Worm (Caenorhabditis elegans) whole organism, L2 larva: ENCODE measurements around the gene bath-5.
A peak's percentile ranks its signal among the peaks of the same experiment; 100 is the strongest.
"Not testable (repeated sequence)": the region's sequence is repeated elsewhere in the genome, so short reads cannot be mapped to it uniquely, and the experiment has no call there.

ENCODE experiments used
- F13H6.1 ChIP-seq: sonication (generic microtip); optimal IDR thresholded peaks from 2 replicates; lab custom pipeline; 2016; ENCODE audit warnings: missing genetic modification characterization, missing compliant biosample characterization
- R02D3.7 ChIP-seq: fragments of 150-350 bp; optimal IDR thresholded peaks from 2 replicates; lab custom pipeline; 2014; ENCODE audit warnings: missing biosample characterization, missing genetic modification characterization
- Y55F3AM.14 ChIP-seq: fragments of 200-800 bp; sonication (Bioruptor generic); optimal IDR thresholded peaks from 2 replicates; lab custom pipeline; 2018; ENCODE audit warnings: mild to moderate bottlenecking, missing genetic modification characterization, missing compliant biosample characterization
- ZK546.5 ChIP-seq: sonication (generic microtip); optimal IDR thresholded peaks from 2 replicates; lab custom pipeline; 2017; ENCODE audit warnings: missing biosample characterization, missing genetic modification characterization
- aly-2 ChIP-seq: fragments of 150-350 bp; optimal IDR thresholded peaks from 2 replicates; lab custom pipeline; 2014; ENCODE audit warnings: missing biosample characterization, missing genetic modification characterization
- blmp-1 ChIP-seq: sonication (generic microtip); optimal IDR thresholded peaks from 2 replicates; lab custom pipeline; 2017; ENCODE audit warnings: missing genetic modification characterization, mild to moderate bottlenecking, missing compliant biosample characterization, antibody characterized with exemption, moderate library complexity; ENCODE audit not compliant: insufficient read depth
- dmd-4 ChIP-seq: sonication (generic microtip); optimal IDR thresholded peaks from 2 replicates; lab custom pipeline; 2017; ENCODE audit warnings: missing biosample characterization, missing genetic modification characterization
- elt-3 ChIP-seq: sonication (generic microtip); optimal IDR thresholded peaks from 2 replicates; lab custom pipeline; 2017; ENCODE audit warnings: missing biosample characterization, missing genetic modification characterization
- fos-1 ChIP-seq: fragments of 150-350 bp; optimal IDR thresholded peaks from 2 replicates; lab custom pipeline; 2014; ENCODE audit warnings: missing biosample characterization, missing genetic modification characterization
- gmeb-1 ChIP-seq: fragments of 150-350 bp; optimal IDR thresholded peaks from 2 replicates; lab custom pipeline; 2014; ENCODE audit warnings: missing biosample characterization, missing genetic modification characterization
- lin-11 ChIP-seq: fragments of 150-350 bp; sonication (generic microtip); optimal IDR thresholded peaks from 2 replicates; lab custom pipeline; 2014; ENCODE audit warnings: missing biosample characterization, missing genetic modification characterization, inconsistent platforms, mixed read lengths
- lin-39 ChIP-seq: fragments of 150-350 bp; optimal IDR thresholded peaks from 2 replicates; lab custom pipeline; 2014; ENCODE audit warnings: missing biosample characterization, missing genetic modification reagents, missing genetic modification characterization
- lsy-2 ChIP-seq, 2 experiments: fragments of 150-350 bp in 1 of 2; sonication (generic microtip) in 1 of 2; optimal IDR thresholded peaks; 2 replicates each; lab custom pipeline; 2014 to 2017; ENCODE audit warnings: missing biosample characterization in 2 of 2, missing genetic modification characterization in 2 of 2
- mbf-1 ChIP-seq: sonication (generic microtip); optimal IDR thresholded peaks from 2 replicates; lab custom pipeline; 2017; ENCODE audit warnings: missing biosample characterization, missing genetic modification characterization
- nhr-10 ChIP-seq: sonication (generic microtip); optimal IDR thresholded peaks from 2 replicates; lab custom pipeline; 2017; ENCODE audit warnings: missing biosample characterization, missing genetic modification characterization
- nhr-11 ChIP-seq: fragments of 150-350 bp; optimal IDR thresholded peaks from 2 replicates; lab custom pipeline; 2014; ENCODE audit warnings: missing biosample characterization, missing genetic modification characterization
- nhr-21 ChIP-seq: fragments of 150-350 bp; optimal IDR thresholded peaks from 2 replicates; lab custom pipeline; 2014; ENCODE audit warnings: missing biosample characterization, missing genetic modification characterization
- nhr-23 ChIP-seq: fragments of 150-350 bp; optimal IDR thresholded peaks from 2 replicates; lab custom pipeline; 2014; ENCODE audit warnings: missing biosample characterization, missing genetic modification reagents, missing genetic modification characterization
- nhr-6 ChIP-seq: fragments of 150-350 bp; optimal IDR thresholded peaks from 2 replicates; lab custom pipeline; 2014; ENCODE audit warnings: missing biosample characterization, missing genetic modification characterization
- sem-4 ChIP-seq: fragments of 150-350 bp; optimal IDR thresholded peaks from 2 replicates; lab custom pipeline; 2014; ENCODE audit warnings: missing biosample characterization, missing genetic modification reagents, missing genetic modification characterization
- skn-1 ChIP-seq: sonication (generic microtip); optimal IDR thresholded peaks from 2 replicates; lab custom pipeline; 2017; ENCODE audit warnings: missing biosample characterization, missing genetic modification characterization
- sma-3 ChIP-seq: sonication (generic microtip); optimal IDR thresholded peaks from 2 replicates; lab custom pipeline; 2016; ENCODE audit warnings: missing genetic modification reagents, missing genetic modification characterization, missing compliant biosample characterization
- sma-9 ChIP-seq, 2 experiments: fragments of 150-350 bp in 1 of 2; sonication (generic microtip) in 1 of 2; optimal IDR thresholded peaks; 2 replicates each; lab custom pipeline; 2014 to 2016; ENCODE audit warnings: missing genetic modification characterization in 2 of 2, mild to moderate bottlenecking in 1 of 2, missing biosample characterization in 1 of 2, missing compliant biosample characterization in 1 of 2, missing genetic modification reagents in 1 of 2, moderate library complexity in 1 of 2
- snpc-4 ChIP-seq: fragments of 150-350 bp; optimal IDR thresholded peaks from 2 replicates; lab custom pipeline; 2014; ENCODE audit warnings: missing biosample characterization, missing genetic modification characterization
- unc-39 ChIP-seq: fragments of 150-350 bp; optimal IDR thresholded peaks from 2 replicates; lab custom pipeline; 2014; ENCODE audit warnings: missing biosample characterization, missing genetic modification characterization
- unc-62 ChIP-seq: fragments of 150-350 bp; optimal IDR thresholded peaks from 2 replicates; lab custom pipeline; 2014; ENCODE audit warnings: missing biosample characterization, missing genetic modification reagents, missing genetic modification characterization
- zag-1 ChIP-seq: fragments of 150-350 bp; optimal IDR thresholded peaks from 2 replicates; lab custom pipeline; 2014; ENCODE audit warnings: missing biosample characterization, missing genetic modification characterization
- ztf-1 ChIP-seq: fragments of 200-800 bp; sonication (Bioruptor generic); conservative IDR thresholded peaks from 2 replicates; pipeline ENCODE4 v1.3.6; 2022; ENCODE audit warnings: missing genetic modification characterization, missing compliant biosample characterization

bath-5 gene

ce11 chrII:2058985-2059384 is 27.2 kb upstream of the bath-5 start, which contains the start of gene F07E5.5 (continued):
- no peak for TF ChIP-seq sem-4 (tag; lab: Kevin White, UChicago)
- no peak for TF ChIP-seq unc-62 (GFP tag; lab: Kevin White, UChicago)
- peak; percentile 54 for TF ChIP-seq F13H6.1 (tag; lab: Kevin White, UChicago)
- no peak for TF ChIP-seq snpc-4 (tag; lab: Kevin White, UChicago)
- no peak for TF ChIP-seq ZK546.5 (tag; lab: Kevin White, UChicago)
- no peak for TF ChIP-seq sma-9 (GFP tag; optimal IDR thresholded peaks at IDR 0.05; lab: Kevin White, UChicago)
- TF ChIP-seq sma-9 (tag; optimal IDR thresholded peaks at IDR 0.05; lab: Kevin White, UChicago), result no peak
- no peak for TF ChIP-seq zag-1
- peak; percentile 30 for TF ChIP-seq lin-11
- TF ChIP-seq sma-3, result peak; percentile 37
- TF ChIP-seq nhr-23 (tag; lab: Kevin White, UChicago), result no peak
- no peak for TF ChIP-seq unc-39 (tag; lab: Kevin White, UChicago)
- TF ChIP-seq Y55F3AM.14 (GFP tag; lab: Kevin White, UChicago), result no peak

ce11 chrII:2051372-2051771 is 19.6 kb upstream of the bath-5 start, which contains the start of gene fbxb-35:
fbxb-35 (plus strand) TSS chrII:2051672.
- TF ChIP-seq gmeb-1 (tag; lab: Kevin White, UChicago) (no peak), fos-1 (tag; lab: Kevin White, UChicago) (no peak), unc-39 (tag; lab: Kevin White, UChicago) (no peak), elt-3 (tag; lab: Kevin White, UChicago) (no peak)

- TF ChIP-seq nhr-10, gmeb-1, aly-2 (tag; lab: Kevin White, UChicago): not testable (repeated sequence)
Observed at ce11 chrII:2046556-2046955, 14.8 kb upstream of the bath-5 start, which contains the start of gene math-1. math-1 (minus strand) TSS chrII:2046656.

DNA sequence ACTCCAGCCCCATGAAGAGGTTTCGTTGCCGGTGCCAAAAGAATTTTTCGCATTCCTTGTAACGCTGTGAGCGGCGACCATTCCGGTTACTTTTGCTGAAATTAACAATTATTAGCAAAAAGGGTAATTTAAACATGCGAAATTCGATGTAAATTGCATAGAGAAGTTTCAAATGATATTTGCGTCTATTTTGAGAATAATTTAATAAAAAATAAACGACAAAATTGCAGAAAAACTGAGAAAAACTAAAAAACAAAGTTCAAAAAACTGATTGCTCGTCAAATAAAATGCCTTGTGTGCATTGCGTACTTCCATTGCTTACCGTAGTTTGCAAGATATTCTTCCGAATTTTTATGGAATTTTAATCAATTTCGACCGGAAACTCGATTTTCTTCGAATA is 13.8 kb upstream of the bath-5 start, which contains the start of gene bath-24:
Gene bath-24, minus strand, starts transcription at position 101 of the 400 bp plus-strand sequence.
- TF ChIP-seq fos-1 (tag; lab: Kevin White, UChicago) (no peak), sma-3 (no peak), dmd-4 (no peak)

DNA sequence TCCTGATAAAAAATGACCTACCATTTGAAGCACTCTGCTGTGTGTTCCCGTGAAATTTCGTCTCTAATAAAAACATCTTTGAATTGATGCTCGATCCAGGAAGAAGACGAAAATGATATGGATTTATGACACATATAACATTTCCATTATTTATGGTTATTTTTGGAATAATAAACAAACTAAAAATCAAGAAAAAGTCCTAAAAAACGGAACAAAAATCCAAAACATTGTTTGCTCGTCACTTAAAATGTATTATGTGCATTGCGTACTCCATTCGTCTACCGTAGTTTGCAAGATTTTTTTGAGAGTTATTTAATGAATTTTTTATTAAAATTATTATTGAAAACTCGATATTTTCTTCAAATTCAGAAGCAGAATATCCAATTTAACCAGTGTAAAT is 10.7 kb upstream of the bath-5 start, which contains the start of gene bath-20:
Gene bath-20, minus strand, starts transcription at position 101 of the 400 bp plus-strand sequence.
- no peak for TF ChIP-seq mbf-1 (tag; lab: Kevin White, UChicago)
- no peak for TF ChIP-seq nhr-21 (tag; lab: Kevin White, UChicago)
- no peak for TF ChIP-seq F13H6.1 (tag; lab: Kevin White, UChicago)
- no peak for TF ChIP-seq sem-4 (tag; lab: Kevin White, UChicago)
- no peak for TF ChIP-seq lsy-2 (tag; optimal IDR thresholded peaks at IDR 0.05; lab: Kevin White, UChicago)
- TF ChIP-seq dmd-4, result no peak
- no peak for TF ChIP-seq nhr-11 (tag; lab: Kevin White, UChicago)
- no peak for TF ChIP-seq aly-2 (tag; lab: Kevin White, UChicago)
- no peak for TF ChIP-seq skn-1

DNA sequence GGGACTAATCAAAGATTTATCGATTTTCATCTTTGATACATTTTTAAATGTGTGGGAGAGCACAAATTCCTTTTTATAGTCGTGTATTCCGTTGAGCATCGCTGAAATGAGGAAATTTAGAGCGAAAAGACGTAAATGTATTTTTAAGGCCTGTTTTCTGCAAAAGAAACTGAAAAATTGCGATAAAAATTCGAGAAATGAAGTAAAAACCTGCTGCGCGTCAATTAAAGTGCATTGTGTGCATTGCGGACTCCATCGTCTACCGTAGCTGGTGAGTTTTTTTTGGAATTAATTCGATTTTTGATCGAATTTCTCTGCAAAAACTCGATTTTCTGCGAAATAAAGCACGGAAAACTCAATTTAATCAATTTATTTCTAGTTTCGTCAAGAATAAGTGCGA is 7.5 kb upstream of the bath-5 start, which contains the start of gene bath-19:
Gene bath-19, minus strand, starts transcription at position 101 of the 400 bp plus-strand sequence.
- TF ChIP-seq R02D3.7 (tag; lab: Kevin White, UChicago) (no peak), unc-39 (tag; lab: Kevin White, UChicago) (no peak), blmp-1 (tag; lab: Kevin White, UChicago) (no peak), skn-1 (no peak), lsy-2 (tag; optimal IDR thresholded peaks at IDR 0.05; lab: Kevin White, UChicago) (no peak), nhr-10 (tag; lab: Kevin White, UChicago) (no peak), fos-1 (tag; lab: Kevin White, UChicago) (no peak), nhr-6 (tag; lab: Kevin White, UChicago) (no peak), unc-62 (GFP tag; lab: Kevin White, UChicago) (no peak), ztf-1 (GFP tag; lab: Robert Waterston, UW) (no peak), lin-39 (tag; lab: Kevin White, UChicago) (no peak), nhr-23 (tag; lab: Kevin White, UChicago) (no peak)
